Fruit fly (Drosophila melanogaster): ENCODE results near the gene CG17186.

Gene CG17186

dm6 chr3R:19875118-19875887, 2.0 kb downstream of the CG17186 start, which contains the start of gene Mrp5 (continued):
- TF ChIP-seq Abd-B (GFP tag; optimal IDR thresholded peaks at IDR 0.05) (no peak), so (GFP tag; IDR thresholded peaks at IDR 0.05) (no peak), bcd (GFP tag; optimal IDR thresholded peaks at IDR 0.05) (peak; percentile 15), org-1 (GFP tag; optimal IDR thresholded peaks at IDR 0.05) (peak; percentile 5), Bteb2 (GFP tag; optimal IDR thresholded peaks at IDR 0.05) (peak; percentile 11), nau (GFP tag; optimal IDR thresholded peaks at IDR 0.05) (no peak), Ptx1 (GFP tag; IDR thresholded peaks at IDR 0.05) (peak; percentile 52), ato (GFP tag; IDR thresholded peaks at IDR 0.05; ENCODE audit: partially characterized antibody) (no peak), lbe (GFP tag; optimal IDR thresholded peaks at IDR 0.05) (no peak), odd (GFP tag; optimal IDR thresholded peaks at IDR 0.05) (peak; percentile 23), CG18262 (tag; optimal IDR thresholded peaks at IDR 0.05) (peak; percentile 31), Nf-YB (GFP tag; optimal IDR thresholded peaks at IDR 0.05) (peak; percentile 4), hb (GFP tag; IDR thresholded peaks at IDR 0.05; ENCODE audit: partially characterized antibody) (no peak), CG14667 (GFP tag; IDR thresholded peaks at IDR 0.05) (0 out of 2 replicates have a peak, but pooled peaks have one; percentile 16), CG6689 (GFP tag; IDR thresholded peaks at IDR 0.05) (peak; percentile 57), CG12744 (GFP tag; optimal IDR thresholded peaks at IDR 0.05) (no peak), br (optimal IDR thresholded peaks at IDR 0.05) (no peak), CG4328 (GFP tag; optimal IDR thresholded peaks at IDR 0.05) (peak; percentile 12), Aef1 (GFP tag; IDR thresholded peaks at IDR 0.05) (peak; percentile 49; the same call in 2 of the 3 replicates), Spps (tag; optimal IDR thresholded peaks at IDR 0.05) (no peak), CG13894 (tag; optimal IDR thresholded peaks at IDR 0.05) (no peak), Lhr (GFP tag; optimal IDR thresholded peaks at IDR 0.05) (no peak), ham (GFP tag; IDR thresholded peaks at IDR 0.05) (0 out of 2 replicates have a peak, but pooled peaks have one; percentile 35), zen2 (GFP tag; IDR thresholded peaks at IDR 0.05; ENCODE audit: partially characterized antibody) (no peak), CG2116 (GFP tag; optimal IDR thresholded peaks at IDR 0.05) (no peak), NC2β (GFP tag; optimal IDR thresholded peaks at IDR 0.05) (no peak), Ravus (GFP tag; IDR thresholded peaks at IDR 0.05) (no peak), CG10147 (GFP tag; optimal IDR thresholded peaks at IDR 0.05) (no peak), Hr3 (GFP tag; optimal IDR thresholded peaks at IDR 0.05) (peak; percentile 17), fd64A (GFP tag; optimal IDR thresholded peaks at IDR 0.05) (peak; percentile 29), Six4 (GFP tag; optimal IDR thresholded peaks at IDR 0.05) (no peak), Hr39 (optimal IDR thresholded peaks at IDR 0.05) (no peak), insv (GFP tag; optimal IDR thresholded peaks at IDR 0.05) (no peak), CG5245 (GFP tag; optimal IDR thresholded peaks at IDR 0.05) (no peak), CG7745 (tag; optimal IDR thresholded peaks at IDR 0.05) (no peak), TFAM (GFP tag; optimal IDR thresholded peaks at IDR 0.05) (no peak), CG17568 (GFP tag; optimal IDR thresholded peaks at IDR 0.05) (peak; percentile 29), CG12769 (tag; optimal IDR thresholded peaks at IDR 0.05) (peak; percentile 28), CG8765 (GFP tag; IDR thresholded peaks at IDR 0.05) (0 out of 2 replicates have a peak, but pooled peaks have one; percentile 35), cato (GFP tag; optimal IDR thresholded peaks at IDR 0.05; ENCODE audit: borderline replicate concordance) (no peak), CG8944 (GFP tag; optimal IDR thresholded peaks at IDR 0.05) (no peak), CG8290 (GFP tag; optimal IDR thresholded peaks at IDR 0.05) (no peak), CG8290 (tag; optimal IDR thresholded peaks at IDR 0.05) (peak in 1 of 2 experiments; percentile 20), fd102C (GFP tag; optimal IDR thresholded peaks at IDR 0.05) (no peak), abd-A (tag; optimal IDR thresholded peaks at IDR 0.05) (no peak), gce (GFP tag; IDR thresholded peaks at IDR 0.05) (peak; percentile 43; the same call in 1 of the 3 replicates), eve (GFP tag; optimal IDR thresholded peaks at IDR 0.05) (no peak), CG2875 (GFP tag; optimal IDR thresholded peaks at IDR 0.05) (no peak), Dfd (GFP tag; optimal IDR thresholded peaks at IDR 0.05) (no peak), vnd (GFP tag; IDR thresholded peaks at IDR 0.05; ENCODE audit: partially characterized antibody) (no peak)

Measured in whole organism, embryonic.